Worm (Caenorhabditis elegans): ENCODE results near the gene tps-1.

tps-1 gene

DNA sequence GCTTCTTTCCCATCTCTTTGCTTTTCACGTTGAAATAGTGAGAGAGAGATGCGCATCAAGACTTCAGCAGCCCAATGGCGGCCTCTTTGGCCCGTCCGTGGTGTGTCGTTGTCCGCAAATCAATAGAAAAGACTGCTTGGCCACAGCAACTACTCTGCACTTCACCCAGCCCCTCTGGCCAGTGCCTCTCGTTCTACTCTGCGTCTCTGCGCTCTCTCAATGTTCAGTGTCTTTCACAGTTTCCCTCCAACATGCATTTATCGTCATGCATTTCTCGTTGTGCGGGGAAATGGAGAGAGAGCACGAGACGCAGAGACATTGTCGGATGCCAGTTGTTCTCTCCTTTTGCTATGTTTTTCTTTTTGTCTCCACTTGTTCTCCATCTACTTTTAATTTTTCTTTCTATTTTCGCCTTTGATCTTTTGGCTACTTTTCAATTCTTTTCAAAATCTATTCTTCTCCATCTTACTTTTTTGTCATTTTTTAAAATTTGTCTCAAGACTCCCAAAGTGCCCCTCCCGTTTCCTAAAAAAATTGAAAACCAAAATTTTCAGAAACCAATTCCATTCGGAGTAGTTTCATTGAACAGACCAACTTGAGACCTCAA is 39.3 kb upstream of the tps-1 start, which contains the start of gene nhr-1 (continued):
- TF ChIP-seq pqm-1 (tag; optimal IDR thresholded peaks at IDR 0.05) (peak; percentile 54), pha-4 (tag; optimal IDR thresholded peaks at IDR 0.05) (no peak), pros-1 (tag; optimal IDR thresholded peaks at IDR 0.05) (peak; percentile 18), ceh-31 (tag; optimal IDR thresholded peaks at IDR 0.05) (peak; percentile 97), pag-3 (tag; optimal IDR thresholded peaks at IDR 0.05; ENCODE audit: borderline replicate concordance) (no peak), npax-4 (tag; optimal IDR thresholded peaks at IDR 0.05) (no peak), unc-3 (GFP tag; conservative IDR thresholded peaks at IDR 0.05) (no peak), unc-3 (tag; optimal IDR thresholded peaks at IDR 0.05) (no peak), ceh-22 (tag; optimal IDR thresholded peaks at IDR 0.05) (no peak), elt-2 (tag; optimal IDR thresholded peaks at IDR 0.05) (peak; percentile 19), ztf-16 (tag; optimal IDR thresholded peaks at IDR 0.05) (no peak), ceh-6 (GFP tag; optimal IDR thresholded peaks at IDR 0.05) (no peak), K02D7.2 (tag; optimal IDR thresholded peaks at IDR 0.05) (no peak), pat-9 (tag; optimal IDR thresholded peaks at IDR 0.05) (no peak), zip-5 (tag; optimal IDR thresholded peaks at IDR 0.05) (no peak), dve-1 (tag; optimal IDR thresholded peaks at IDR 0.05) (peak; percentile 40), gmeb-2 (tag; optimal IDR thresholded peaks at IDR 0.05) (no peak), ceh-45 (GFP tag; IDR thresholded peaks at IDR 0.05) (no peak), fkh-6 (tag; optimal IDR thresholded peaks at IDR 0.05) (peak; percentile 35), ceh-18 (tag; optimal IDR thresholded peaks at IDR 0.05) (peak; percentile 98), madf-2 (tag; optimal IDR thresholded peaks at IDR 0.05) (peak; percentile 43), ceh-2 (tag; optimal IDR thresholded peaks at IDR 0.05) (peak; percentile 58), ttx-3 (tag; optimal IDR thresholded peaks at IDR 0.05) (no peak), elt-4 (tag; optimal IDR thresholded peaks at IDR 0.05) (no peak), fkh-10 (GFP tag; optimal IDR thresholded peaks at IDR 0.05) (no peak), F13H6.1 (tag; optimal IDR thresholded peaks at IDR 0.05) (peak; percentile 59), hlh-6 (tag; optimal IDR thresholded peaks at IDR 0.05) (peak; percentile 22), ref-2 (tag; optimal IDR thresholded peaks at IDR 0.05) (peak; percentile 75), dmd-4 (tag; optimal IDR thresholded peaks at IDR 0.05; ENCODE audit: borderline replicate concordance) (no peak), K09A11.1 (tag; optimal IDR thresholded peaks at IDR 0.05; ENCODE audit: insufficient read depth) (no peak), mec-3 (tag; optimal IDR thresholded peaks at IDR 0.05; ENCODE audit: borderline replicate concordance) (no peak), ahr-1 (tag; optimal IDR thresholded peaks at IDR 0.05) (no peak), unc-55 (GFP tag; optimal IDR thresholded peaks at IDR 0.05) (peak; percentile 91), pax-1 (tag; optimal IDR thresholded peaks at IDR 0.05) (no peak), nhr-232 (tag; optimal IDR thresholded peaks at IDR 0.05) (no peak), hlh-30 (tag; optimal IDR thresholded peaks at IDR 0.05; ENCODE audit: insufficient read depth) (peak; percentile 82), pha-2 (tag; optimal IDR thresholded peaks at IDR 0.05) (peak; percentile 52), che-1 (tag; optimal IDR thresholded peaks at IDR 0.05) (no peak), Y22D7AL.16 (tag; optimal IDR thresholded peaks at IDR 0.05) (no peak)

DNA sequence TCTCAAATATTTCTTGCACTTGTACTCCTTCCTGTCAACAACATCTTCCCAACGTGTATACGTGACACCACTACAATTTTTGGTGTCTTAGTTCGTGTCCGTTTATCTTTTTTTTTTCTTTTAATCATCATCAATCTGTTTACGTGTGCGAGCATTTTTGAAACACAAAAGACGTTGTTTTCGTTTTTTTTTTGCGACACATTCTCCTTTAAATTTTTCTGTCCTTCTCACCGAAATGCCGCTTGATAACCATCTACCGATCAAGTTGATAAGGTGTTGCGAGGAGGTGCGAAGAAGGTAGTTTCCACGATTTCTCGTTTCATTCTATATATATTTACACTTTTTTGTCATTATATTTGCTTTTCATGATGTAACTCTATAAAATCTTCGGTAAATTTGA is 36.2 kb upstream of the tps-1 start:
- TF ChIP-seq zip-5 (tag; optimal IDR thresholded peaks at IDR 0.05) (no peak), hlh-6 (tag; optimal IDR thresholded peaks at IDR 0.05) (no peak), ceh-9 (tag; optimal IDR thresholded peaks at IDR 0.05) (no peak), eyg-1 (tag; optimal IDR thresholded peaks at IDR 0.05) (no peak), T23F11.4 (GFP tag; optimal IDR thresholded peaks at IDR 0.05) (no peak), hlh-30 (tag; optimal IDR thresholded peaks at IDR 0.05; ENCODE audit: insufficient read depth) (no peak), nhr-11 (tag; optimal IDR thresholded peaks at IDR 0.05) (no peak), ceh-14 (tag; optimal IDR thresholded peaks at IDR 0.05) (no peak), fkh-10 (GFP tag; optimal IDR thresholded peaks at IDR 0.05) (no peak), ceh-34 (tag; optimal IDR thresholded peaks at IDR 0.05) (no peak), tbx-7 (tag; optimal IDR thresholded peaks at IDR 0.05) (no peak), pha-4 (tag; optimal IDR thresholded peaks at IDR 0.05) (no peak), dve-1 (tag; optimal IDR thresholded peaks at IDR 0.05) (no peak)

Data from whole organism, late embryonic.